Worm (Caenorhabditis elegans): Measurements from ENCODE around the gene F38H4.4.

Gene F38H4.4

DNA sequence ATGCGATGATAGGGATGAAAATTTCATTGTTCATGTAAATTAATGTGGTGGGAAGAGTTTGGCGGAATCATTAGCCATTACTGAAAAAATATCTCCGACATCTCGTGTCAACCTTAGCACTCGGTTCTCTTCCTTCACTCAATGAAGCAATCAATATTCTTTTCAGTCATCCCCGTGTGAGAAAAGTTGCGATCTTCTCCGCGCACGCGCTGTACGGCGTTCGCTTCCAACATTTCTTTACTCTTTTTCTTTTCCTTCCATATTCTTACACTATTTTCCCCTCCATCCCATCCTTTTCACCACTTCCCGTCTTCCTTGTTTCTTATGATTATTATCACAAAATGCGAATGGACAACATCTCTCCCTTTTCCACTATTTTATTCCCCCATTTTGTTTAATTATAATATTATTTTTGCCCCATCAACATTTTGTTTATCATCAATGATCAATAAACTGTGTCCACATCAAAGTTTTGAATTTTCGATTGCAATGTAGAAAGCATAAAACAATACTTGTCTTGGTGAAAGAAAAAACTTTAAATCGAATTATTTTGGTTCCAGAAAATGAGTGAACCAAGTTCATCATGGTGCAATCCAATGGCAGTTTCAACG lies 12.0 kb downstream of the F38H4.4 start, which contains the start of gene mob-1:
Gene mob-1 (plus strand): TSS at position 561 of the 611 bp plus-strand sequence.
- TF ChIP-seq ama-1 (optimal IDR thresholded peaks at IDR 0.05) (no peak), aly-1 (tag; optimal IDR thresholded peaks at IDR 0.05) (no peak), hmg-4 (GFP tag; optimal IDR thresholded peaks at IDR 0.05) (no peak), tbx-37 (GFP tag; conservative IDR thresholded peaks at IDR 0.05) (no peak), hmbx-1 (tag; optimal IDR thresholded peaks at IDR 0.05) (no peak), F13C5.2 (tag; optimal IDR thresholded peaks at IDR 0.05) (no peak), tbx-11 (GFP tag; IDR thresholded peaks at IDR 0.05) (no peak), flt-1 (GFP tag; IDR thresholded peaks at IDR 0.05) (no peak), pes-1 (GFP tag; IDR thresholded peaks at IDR 0.05) (no peak)

DNA sequence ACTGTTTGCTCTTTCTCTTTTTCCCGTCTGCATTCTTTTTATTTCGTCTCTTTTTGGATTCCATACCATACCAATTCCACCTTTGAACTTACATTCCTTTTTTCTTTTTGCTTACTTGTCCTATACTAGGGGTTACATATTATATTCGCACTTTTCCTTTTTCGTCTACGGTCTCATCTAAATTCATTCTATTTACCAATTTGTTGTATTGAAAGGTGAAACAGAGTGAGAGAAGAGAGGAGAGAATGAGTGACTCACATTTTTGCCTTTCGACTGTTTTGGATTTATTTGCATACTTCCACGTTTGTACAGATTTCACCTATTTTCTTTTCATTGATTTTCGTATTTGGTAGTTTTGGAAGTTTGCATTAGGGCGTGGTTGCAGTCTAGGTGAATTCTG lies 15.4 kb downstream of the F38H4.4 start:
- TF ChIP-seq flt-1 (GFP tag; IDR thresholded peaks at IDR 0.05) (no peak), ceh-13 (GFP tag; optimal IDR thresholded peaks at IDR 0.05) (no peak), tra-4 (tag; optimal IDR thresholded peaks at IDR 0.05) (no peak), tbx-11 (GFP tag; IDR thresholded peaks at IDR 0.05) (no peak), pes-1 (GFP tag; IDR thresholded peaks at IDR 0.05) (no peak), aly-1 (tag; optimal IDR thresholded peaks at IDR 0.05) (no peak), hmbx-1 (tag; optimal IDR thresholded peaks at IDR 0.05) (no peak), ceh-36 (tag; optimal IDR thresholded peaks at IDR 0.05) (no peak), tbx-37 (GFP tag; conservative IDR thresholded peaks at IDR 0.05) (no peak)

DNA sequence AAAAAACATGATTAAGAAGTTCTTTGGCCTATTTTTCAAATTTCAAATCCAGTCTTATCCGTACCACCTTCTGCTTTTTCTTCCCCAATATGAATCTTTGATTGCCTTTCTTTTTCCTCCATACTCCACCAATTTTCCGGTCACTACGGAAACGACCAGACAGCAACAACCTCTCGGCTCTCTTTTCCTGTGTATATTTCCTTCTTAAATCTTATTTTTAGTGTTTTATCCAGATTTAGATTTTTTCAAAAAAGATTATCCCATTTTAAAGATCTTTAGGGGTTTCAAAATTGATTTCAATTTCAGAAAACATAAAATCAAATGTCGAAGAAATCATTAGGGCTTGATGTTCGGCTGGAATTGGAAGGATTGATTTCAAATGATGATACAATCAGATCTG lies 16.2 kb downstream of the F38H4.4 start, which contains the start of gene trpa-1:
Gene trpa-1 (plus strand): TSS at position 301 of the 400 bp plus-strand sequence.
- TF ChIP-seq aly-1 (tag; optimal IDR thresholded peaks at IDR 0.05) (no peak), F13C5.2 (tag; optimal IDR thresholded peaks at IDR 0.05) (no peak)

DNA sequence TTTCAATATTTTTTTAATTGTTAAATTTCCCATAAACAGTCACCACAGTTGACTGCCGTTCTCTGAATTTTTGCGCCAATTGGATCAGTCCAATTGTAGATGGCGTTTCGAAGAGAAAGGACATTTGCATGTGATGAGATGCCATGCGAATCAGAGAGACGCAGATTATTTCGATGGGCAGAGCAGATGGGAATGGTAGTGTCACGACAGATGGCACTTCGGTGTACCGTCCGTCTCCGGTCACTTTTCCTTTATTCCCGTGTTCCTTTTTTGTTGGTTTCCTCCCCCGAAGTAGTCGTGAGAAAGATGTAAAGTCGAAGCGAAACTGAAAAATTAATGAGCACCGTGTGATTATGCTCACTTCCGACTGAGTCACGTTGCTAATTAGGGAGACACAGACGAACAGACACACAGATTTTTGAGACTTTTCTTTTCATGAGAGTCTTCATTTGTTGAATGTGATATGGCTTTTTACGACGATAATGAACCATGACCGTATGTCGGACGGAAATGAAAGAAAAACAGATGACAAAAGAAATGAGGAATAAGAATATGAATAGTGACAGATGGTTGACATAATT lies 19.7 kb downstream of the F38H4.4 start:
- TF ChIP-seq ama-1 (optimal IDR thresholded peaks at IDR 0.05) = no peak
- TF ChIP-seq ceh-13 (GFP tag; optimal IDR thresholded peaks at IDR 0.05) = no peak
- TF ChIP-seq ets-7 (tag; optimal IDR thresholded peaks at IDR 0.05) = no peak
- TF ChIP-seq tra-4 (tag; optimal IDR thresholded peaks at IDR 0.05) = no peak
- no peak for TF ChIP-seq sea-1 (GFP tag; conservative IDR thresholded peaks at IDR 0.05)
- no peak for TF ChIP-seq pes-1 (GFP tag; IDR thresholded peaks at IDR 0.05)
- TF ChIP-seq tbx-37 (GFP tag; conservative IDR thresholded peaks at IDR 0.05) = no peak
- TF ChIP-seq hmbx-1 (tag; optimal IDR thresholded peaks at IDR 0.05) = no peak
- no peak for TF ChIP-seq hmg-4 (GFP tag; optimal IDR thresholded peaks at IDR 0.05)
- TF ChIP-seq F13C5.2 (tag; optimal IDR thresholded peaks at IDR 0.05) = no peak
- no peak for TF ChIP-seq hnd-1 (tag; optimal IDR thresholded peaks at IDR 0.05)
- TF ChIP-seq ceh-36 (tag; optimal IDR thresholded peaks at IDR 0.05) = no peak
- TF ChIP-seq tbx-11 (GFP tag; IDR thresholded peaks at IDR 0.05) = no peak
- no peak for TF ChIP-seq scrt-1 (GFP tag; IDR thresholded peaks at IDR 0.05)

DNA sequence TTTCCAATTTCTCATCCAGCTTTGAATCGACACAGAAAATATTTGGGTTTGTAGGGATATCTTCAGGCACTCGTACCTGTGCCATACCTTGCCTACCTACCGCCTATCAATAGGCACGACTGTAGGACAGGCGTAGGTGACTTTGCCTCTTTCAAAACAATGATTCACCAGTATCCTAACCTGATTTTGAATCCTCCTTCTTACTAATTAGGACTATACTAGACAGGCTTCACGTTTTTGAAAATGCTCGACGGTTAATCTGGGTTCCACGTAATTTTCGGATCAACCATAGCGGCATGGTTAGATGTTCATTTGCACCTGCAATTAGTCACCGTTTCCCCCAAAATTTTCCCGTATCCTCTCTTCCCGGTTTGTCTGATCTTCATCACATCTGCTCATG lies 20.4 kb downstream of the F38H4.4 start:
- no peak for TF ChIP-seq ceh-36 (tag; optimal IDR thresholded peaks at IDR 0.05)
- TF ChIP-seq ama-1 (optimal IDR thresholded peaks at IDR 0.05) = no peak
- no peak for TF ChIP-seq aly-1 (tag; optimal IDR thresholded peaks at IDR 0.05)
- no peak for TF ChIP-seq F13C5.2 (tag; optimal IDR thresholded peaks at IDR 0.05)
- no peak for TF ChIP-seq tbx-37 (GFP tag; conservative IDR thresholded peaks at IDR 0.05)
- TF ChIP-seq tbx-11 (GFP tag; IDR thresholded peaks at IDR 0.05) = no peak
- TF ChIP-seq flt-1 (GFP tag; IDR thresholded peaks at IDR 0.05) = no peak

DNA sequence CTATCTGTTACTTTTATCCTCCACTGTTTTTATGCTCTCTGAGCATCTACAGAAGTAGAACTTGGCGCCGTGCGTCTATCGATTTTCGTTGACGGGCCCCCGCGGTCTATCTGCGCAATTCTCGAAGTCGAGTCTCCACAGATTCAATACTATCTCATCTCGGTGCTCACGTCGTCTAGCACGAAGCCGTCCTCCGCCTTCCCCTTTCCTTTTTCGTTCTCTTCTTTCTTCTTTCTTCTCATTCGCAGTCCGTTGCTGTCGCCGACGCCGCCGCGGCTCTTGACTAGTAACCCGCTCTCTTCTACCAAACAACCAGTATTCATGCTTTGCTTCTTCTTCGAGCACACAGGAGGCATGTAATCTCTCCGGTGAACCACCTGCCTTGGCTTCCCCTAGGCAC lies 23.0 kb downstream of the F38H4.4 start:
- TF ChIP-seq F13C5.2 (tag; optimal IDR thresholded peaks at IDR 0.05) (no peak), hmg-4 (GFP tag; optimal IDR thresholded peaks at IDR 0.05) (no peak), ceh-36 (tag; optimal IDR thresholded peaks at IDR 0.05) (no peak), sea-1 (GFP tag; conservative IDR thresholded peaks at IDR 0.05) (no peak), aly-1 (tag; optimal IDR thresholded peaks at IDR 0.05) (peak; percentile 32), pes-1 (GFP tag; IDR thresholded peaks at IDR 0.05) (no peak), tbx-11 (GFP tag; IDR thresholded peaks at IDR 0.05) (no peak), ets-7 (tag; optimal IDR thresholded peaks at IDR 0.05) (no peak), B0310.2 (tag; optimal IDR thresholded peaks at IDR 0.05) (no peak), scrt-1 (GFP tag; IDR thresholded peaks at IDR 0.05) (0 out of 2 replicates have a peak, but pooled peaks have one; percentile 41)

DNA sequence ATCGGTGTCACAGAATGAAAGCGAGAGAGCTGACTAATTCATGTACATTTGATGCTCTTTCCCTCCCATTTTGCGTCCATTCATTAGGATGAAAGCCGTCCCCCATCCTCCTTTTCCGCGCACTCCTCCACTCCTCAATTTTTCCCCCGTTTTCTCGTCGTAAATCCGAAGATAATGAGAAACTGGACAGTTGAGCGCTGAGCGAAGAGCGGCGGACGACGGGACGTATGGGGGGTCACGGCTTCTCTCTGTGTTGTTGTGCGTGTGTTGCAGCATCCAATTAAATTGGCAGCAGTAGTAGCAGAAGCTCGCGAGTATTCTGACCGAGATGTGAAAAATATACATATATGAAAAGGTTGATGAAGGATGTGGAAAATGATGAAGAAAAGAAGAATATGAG lies 23.8 kb downstream of the F38H4.4 start:
- TF ChIP-seq hmbx-1 (tag; optimal IDR thresholded peaks at IDR 0.05) = no peak
- TF ChIP-seq B0310.2 (tag; optimal IDR thresholded peaks at IDR 0.05) = no peak
- TF ChIP-seq hmg-4 (GFP tag; optimal IDR thresholded peaks at IDR 0.05) = peak; percentile 42
- TF ChIP-seq F13C5.2 (tag; optimal IDR thresholded peaks at IDR 0.05) = no peak
- TF ChIP-seq flt-1 (GFP tag; IDR thresholded peaks at IDR 0.05) = no peak

DNA sequence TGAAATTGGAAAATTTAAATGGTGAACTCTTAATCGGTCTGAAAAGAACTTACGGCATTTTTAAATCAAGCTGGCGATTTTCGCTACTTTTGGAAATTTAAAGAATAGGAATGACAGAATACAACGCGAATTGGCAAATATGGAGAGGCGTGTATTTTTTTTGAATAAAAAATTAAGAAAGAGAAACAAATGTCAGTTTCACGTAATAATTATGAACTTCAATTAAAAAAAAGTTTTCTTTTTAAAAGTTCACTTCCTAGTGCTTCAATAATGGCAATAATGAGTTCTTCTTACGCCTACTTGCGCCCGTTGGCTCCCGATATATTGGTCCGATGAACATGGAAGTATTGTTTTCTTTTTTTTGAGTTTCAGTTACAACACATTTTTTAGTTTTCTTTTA lies 29.6 kb downstream of the F38H4.4 start, which contains the start of gene pph-2:
Gene pph-2 (minus strand): TSS at position 101 of the 400 bp plus-strand sequence.
- TF ChIP-seq hmbx-1 (tag; optimal IDR thresholded peaks at IDR 0.05) = no peak
- no peak for TF ChIP-seq sea-1 (GFP tag; conservative IDR thresholded peaks at IDR 0.05)
- no peak for TF ChIP-seq F13C5.2 (tag; optimal IDR thresholded peaks at IDR 0.05)
- TF ChIP-seq B0310.2 (tag; optimal IDR thresholded peaks at IDR 0.05) = no peak
- no peak for TF ChIP-seq hnd-1 (tag; optimal IDR thresholded peaks at IDR 0.05)
- no peak for TF ChIP-seq tbx-37 (GFP tag; conservative IDR thresholded peaks at IDR 0.05)
- TF ChIP-seq ceh-36 (tag; optimal IDR thresholded peaks at IDR 0.05) = no peak
- TF ChIP-seq ceh-13 (GFP tag; optimal IDR thresholded peaks at IDR 0.05) = no peak
- no peak for TF ChIP-seq tbx-11 (GFP tag; IDR thresholded peaks at IDR 0.05)
- TF ChIP-seq aly-1 (tag; optimal IDR thresholded peaks at IDR 0.05) = no peak
- no peak for TF ChIP-seq scrt-1 (GFP tag; IDR thresholded peaks at IDR 0.05)
- no peak for TF ChIP-seq hmg-4 (GFP tag; optimal IDR thresholded peaks at IDR 0.05)
- no peak for TF ChIP-seq pes-1 (GFP tag; IDR thresholded peaks at IDR 0.05)
- TF ChIP-seq flt-1 (GFP tag; IDR thresholded peaks at IDR 0.05) = no peak

Data from whole organism, early embryonic.